Worm (Caenorhabditis elegans) whole organism, late embryonic: Measurements from ENCODE around the gene rfc-1.
A peak's percentile ranks its signal among the peaks of the same experiment; 100 is the strongest.

Source experiments
- C38D4.7 ChIP-seq: fragments of 200-800 bp; sonication (Bioruptor generic); optimal IDR thresholded peaks from 2 replicates; lab custom pipeline; 2018; ENCODE audit warnings: mild to moderate bottlenecking, missing genetic modification characterization, moderate library complexity, missing compliant biosample characterization
- K02D7.2 ChIP-seq: sonication (generic microtip); optimal IDR thresholded peaks from 2 replicates; lab custom pipeline; 2017; ENCODE audit warnings: mild to moderate bottlenecking, missing genetic modification characterization, missing compliant biosample characterization
- T23F11.4 ChIP-seq: fragments of 200-800 bp; sonication (Bioruptor generic); optimal IDR thresholded peaks from 2 replicates; lab custom pipeline; 2018; ENCODE audit warnings: mild to moderate bottlenecking, missing genetic modification characterization, missing compliant biosample characterization
- ahr-1 ChIP-seq: sonication (generic microtip); optimal IDR thresholded peaks from 2 replicates; lab custom pipeline; 2016; ENCODE audit warnings: missing genetic modification characterization, missing compliant biosample characterization
- ceh-19 ChIP-seq: fragments of 200-800 bp; sonication (Bioruptor generic); optimal IDR thresholded peaks from 2 replicates; lab custom pipeline; 2018; ENCODE audit warnings: mild to moderate bottlenecking, missing genetic modification characterization, missing compliant biosample characterization
- ceh-30 ChIP-seq: fragments of 150-350 bp; optimal IDR thresholded peaks from 2 replicates; lab custom pipeline; 2014; ENCODE audit warnings: missing biosample characterization, missing genetic modification characterization
- ceh-31 ChIP-seq: sonication (generic microtip); optimal IDR thresholded peaks from 2 replicates; lab custom pipeline; 2016; ENCODE audit warnings: missing genetic modification characterization, missing compliant biosample characterization
- ceh-34 ChIP-seq: sonication (generic microtip); optimal IDR thresholded peaks from 2 replicates; lab custom pipeline; 2016; ENCODE audit warnings: mild to moderate bottlenecking, missing genetic modification characterization, missing compliant biosample characterization
- ceh-45 ChIP-seq: fragments of 200-800 bp; sonication (Bioruptor generic); IDR thresholded peaks from 2 replicates; pipeline ENCODE4 v1.3.6; 2022; ENCODE audit warnings: missing genetic modification reagents, missing genetic modification characterization, missing compliant biosample characterization
- ceh-48 ChIP-seq: sonication (generic microtip); optimal IDR thresholded peaks from 2 replicates; lab custom pipeline; 2016; ENCODE audit warnings: missing genetic modification characterization, inconsistent platforms, missing compliant biosample characterization
- ceh-9 ChIP-seq: sonication (generic microtip); optimal IDR thresholded peaks from 2 replicates; lab custom pipeline; 2016; ENCODE audit warnings: mild to moderate bottlenecking, missing genetic modification characterization, inconsistent platforms, missing compliant biosample characterization
- che-1 ChIP-seq: sonication (generic microtip); optimal IDR thresholded peaks from 2 replicates; lab custom pipeline; 2016; ENCODE audit warnings: mild to moderate bottlenecking, missing genetic modification characterization, missing compliant biosample characterization
- dmd-4 ChIP-seq: sonication (generic microtip); optimal IDR thresholded peaks from 2 replicates; lab custom pipeline; 2016; ENCODE audit warnings: borderline replicate concordance, missing genetic modification characterization, missing compliant biosample characterization
- dve-1 ChIP-seq: sonication (generic microtip); optimal IDR thresholded peaks from 2 replicates; lab custom pipeline; 2017; ENCODE audit warnings: antibody characterized with exemption, mild to moderate bottlenecking, missing genetic modification characterization, missing compliant biosample characterization
- elt-4 ChIP-seq: sonication (generic microtip); optimal IDR thresholded peaks from 2 replicates; lab custom pipeline; 2016; ENCODE audit warnings: missing genetic modification characterization, missing compliant biosample characterization
- ets-4 ChIP-seq: sonication (generic microtip); optimal IDR thresholded peaks from 2 replicates; lab custom pipeline; 2016; ENCODE audit warnings: missing genetic modification characterization, missing compliant biosample characterization
- eyg-1 ChIP-seq: sonication (generic microtip); optimal IDR thresholded peaks from 2 replicates; lab custom pipeline; 2016; ENCODE audit warnings: missing genotype, missing genetic modification characterization, missing compliant biosample characterization
- fax-1 ChIP-seq: sonication (generic microtip); optimal IDR thresholded peaks from 2 replicates; lab custom pipeline; 2016; ENCODE audit warnings: missing genotype, missing genetic modification characterization, missing compliant biosample characterization
- gmeb-2 ChIP-seq: sonication (generic microtip); optimal IDR thresholded peaks from 2 replicates; lab custom pipeline; 2016; ENCODE audit warnings: missing genetic modification characterization, inconsistent platforms, missing compliant biosample characterization
- hlh-13 ChIP-seq: fragments of 200-800 bp; sonication (Bioruptor generic); optimal IDR thresholded peaks from 2 replicates; lab custom pipeline; 2018; ENCODE audit warnings: mild to moderate bottlenecking, missing genetic modification characterization, missing compliant biosample characterization
- hlh-30 ChIP-seq: sonication (generic microtip); optimal IDR thresholded peaks from 2 replicates; lab custom pipeline; 2017; ENCODE audit warnings: antibody characterized with exemption, missing genetic modification characterization, missing compliant biosample characterization; ENCODE audit not compliant: insufficient read depth
- hlh-8 ChIP-seq: sonication (generic microtip); optimal IDR thresholded peaks from 2 replicates; lab custom pipeline; 2016; ENCODE audit warnings: missing genotype, missing genetic modification characterization, missing compliant biosample characterization
- lim-6 ChIP-seq: sonication (generic microtip); optimal IDR thresholded peaks from 2 replicates; lab custom pipeline; 2016; ENCODE audit warnings: missing genetic modification characterization, missing compliant biosample characterization
- mec-3 ChIP-seq: sonication (generic microtip); optimal IDR thresholded peaks from 2 replicates; lab custom pipeline; 2016; ENCODE audit warnings: borderline replicate concordance, missing genetic modification characterization, missing compliant biosample characterization
- nfya-1 ChIP-seq: sonication (generic microtip); optimal IDR thresholded peaks from 2 replicates; lab custom pipeline; 2017; ENCODE audit warnings: missing genetic modification characterization, mild to moderate bottlenecking, missing compliant biosample characterization, antibody characterized with exemption, moderate library complexity
- nhr-11 ChIP-seq: fragments of 150-350 bp; optimal IDR thresholded peaks from 2 replicates; lab custom pipeline; 2014; ENCODE audit warnings: missing biosample characterization, missing genetic modification characterization
- pat-9 ChIP-seq: fragments of 200-800 bp; sonication (Bioruptor generic); optimal IDR thresholded peaks from 2 replicates; lab custom pipeline; 2018; ENCODE audit warnings: mild to moderate bottlenecking, missing genetic modification characterization, moderate library complexity, missing compliant biosample characterization
- pax-1 ChIP-seq: fragments of 150-350 bp; optimal IDR thresholded peaks from 2 replicates; lab custom pipeline; 2014; ENCODE audit warnings: missing biosample characterization, missing genetic modification characterization
- pha-2 ChIP-seq: sonication (generic microtip); optimal IDR thresholded peaks from 2 replicates; lab custom pipeline; 2017; ENCODE audit warnings: mild to moderate bottlenecking, missing genetic modification characterization, missing compliant biosample characterization
- pros-1 ChIP-seq: fragments of 150-350 bp; optimal IDR thresholded peaks from 2 replicates; lab custom pipeline; 2014; ENCODE audit warnings: missing biosample characterization, missing genetic modification reagents, missing genetic modification characterization
- sox-2 ChIP-seq: fragments of 200-800 bp; sonication (Bioruptor generic); IDR thresholded peaks from 2 replicates; pipeline ENCODE4 v1.3.6; 2022; ENCODE audit warnings: missing genetic modification reagents, missing genetic modification characterization, missing compliant biosample characterization
- sox-4 ChIP-seq: sonication (generic microtip); optimal IDR thresholded peaks from 2 replicates; lab custom pipeline; 2017; ENCODE audit warnings: mild to moderate bottlenecking, missing genetic modification characterization, inconsistent platforms, missing compliant biosample characterization
- syd-9 ChIP-seq: sonication (generic microtip); optimal IDR thresholded peaks from 2 replicates; lab custom pipeline; 2016; ENCODE audit warnings: mild to moderate bottlenecking, missing genetic modification characterization, moderate library complexity, missing compliant biosample characterization
- tbx-2 ChIP-seq: sonication (generic microtip); optimal IDR thresholded peaks from 2 replicates; lab custom pipeline; 2016; ENCODE audit warnings: missing genetic modification characterization, missing compliant biosample characterization
- unc-86 ChIP-seq: sonication (generic microtip); optimal IDR thresholded peaks from 2 replicates; lab custom pipeline; 2016; ENCODE audit warnings: missing genetic modification characterization, missing compliant biosample characterization
- ztf-16 ChIP-seq: sonication (generic microtip); optimal IDR thresholded peaks from 2 replicates; lab custom pipeline; 2017; ENCODE audit warnings: missing genetic modification characterization, missing compliant biosample characterization

The rfc-1 gene

DNA sequence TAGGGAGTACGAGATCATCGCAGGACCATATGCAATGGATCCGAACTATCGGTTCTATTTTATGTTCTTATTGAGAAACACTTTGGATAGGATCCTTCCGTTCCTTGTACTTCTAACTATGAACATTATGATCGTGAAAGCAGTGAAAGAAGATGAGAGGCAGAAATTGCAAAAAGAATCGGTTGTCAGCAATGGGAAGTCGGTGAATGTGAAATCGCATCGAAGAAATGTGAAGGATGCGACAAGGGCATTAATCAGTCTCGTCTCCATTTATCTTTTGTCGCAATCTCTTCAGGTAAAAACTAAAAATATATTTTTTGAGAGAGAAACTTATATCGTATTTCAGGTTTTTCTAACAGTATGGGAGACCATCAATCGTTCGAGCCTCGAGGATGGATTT, 37.1 kb upstream of the rfc-1 start:
- TF ChIP-seq hlh-13 (GFP tag; lab: Kevin White, UChicago): no peak
- no peak for TF ChIP-seq K02D7.2 (tag; lab: Kevin White, UChicago)
- no peak for TF ChIP-seq nfya-1 (tag; lab: Kevin White, UChicago)
- no peak for TF ChIP-seq ceh-19 (GFP tag; lab: Kevin White, UChicago)
- no peak for TF ChIP-seq lim-6 (tag; lab: Kevin White, UChicago)
- no peak for TF ChIP-seq ceh-30
- no peak for TF ChIP-seq fax-1 (tag; lab: Kevin White, UChicago)
- no peak for TF ChIP-seq syd-9 (tag; lab: Kevin White, UChicago)
- TF ChIP-seq ets-4 (tag; lab: Kevin White, UChicago): no peak
- TF ChIP-seq sox-4 (tag; lab: Kevin White, UChicago): no peak
- TF ChIP-seq tbx-2 (tag; lab: Kevin White, UChicago): no peak
- TF ChIP-seq eyg-1 (tag; lab: Kevin White, UChicago): no peak
- TF ChIP-seq unc-86 (tag; lab: Kevin White, UChicago): no peak
- TF ChIP-seq ceh-45 (GFP tag; lab: Robert Waterston, UW): no peak

DNA sequence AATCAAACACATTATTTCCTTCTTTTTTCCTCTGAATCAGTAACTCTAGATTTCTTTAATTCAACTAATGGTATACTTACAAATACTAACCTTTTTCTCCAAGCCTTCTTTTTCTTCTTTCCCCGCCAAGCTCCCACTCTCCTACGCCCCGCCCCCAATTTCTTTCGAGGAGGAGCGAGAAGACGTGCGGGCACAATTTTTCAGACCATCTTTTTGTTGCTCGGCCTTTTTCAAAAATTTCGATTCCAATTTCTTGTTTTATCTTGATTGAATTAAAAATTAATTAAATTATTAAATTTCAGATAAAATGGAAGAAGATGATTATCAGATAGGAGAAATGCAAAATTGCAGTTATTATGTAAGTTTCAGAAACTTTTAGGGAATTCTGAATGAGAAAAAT, 34.2 kb upstream of the rfc-1 start, which contains the start of gene C47E8.3:
Gene C47E8.3 (plus strand): TSS at position 301 of the 400 bp plus-strand sequence.
- TF ChIP-seq mec-3 (tag; lab: Kevin White, UChicago): no peak
- no peak for TF ChIP-seq ceh-48 (tag; lab: Kevin White, UChicago)
- no peak for TF ChIP-seq dve-1 (tag; lab: Kevin White, UChicago)
- TF ChIP-seq syd-9 (tag; lab: Kevin White, UChicago): no peak
- no peak for TF ChIP-seq T23F11.4 (GFP tag; lab: Kevin White, UChicago)
- no peak for TF ChIP-seq C38D4.7 (GFP tag; lab: Kevin White, UChicago)
- no peak for TF ChIP-seq sox-2 (GFP tag; lab: Robert Waterston, UW)
- TF ChIP-seq ahr-1 (tag; lab: Kevin White, UChicago): no peak
- no peak for TF ChIP-seq K02D7.2 (tag; lab: Kevin White, UChicago)
- no peak for TF ChIP-seq elt-4 (tag; lab: Kevin White, UChicago)
- TF ChIP-seq hlh-8: no peak
- no peak for TF ChIP-seq pros-1
- no peak for TF ChIP-seq ztf-16 (tag; lab: Kevin White, UChicago)
- TF ChIP-seq nhr-11: no peak
- no peak for TF ChIP-seq hlh-13 (GFP tag; lab: Kevin White, UChicago)
- TF ChIP-seq eyg-1 (tag; lab: Kevin White, UChicago): no peak

ce11 chrV:14678298-14678697, 32.5 kb upstream of the rfc-1 start:
- TF ChIP-seq nfya-1 (tag; lab: Kevin White, UChicago) (peak; percentile 81), ets-4 (tag; lab: Kevin White, UChicago) (no peak)

DNA sequence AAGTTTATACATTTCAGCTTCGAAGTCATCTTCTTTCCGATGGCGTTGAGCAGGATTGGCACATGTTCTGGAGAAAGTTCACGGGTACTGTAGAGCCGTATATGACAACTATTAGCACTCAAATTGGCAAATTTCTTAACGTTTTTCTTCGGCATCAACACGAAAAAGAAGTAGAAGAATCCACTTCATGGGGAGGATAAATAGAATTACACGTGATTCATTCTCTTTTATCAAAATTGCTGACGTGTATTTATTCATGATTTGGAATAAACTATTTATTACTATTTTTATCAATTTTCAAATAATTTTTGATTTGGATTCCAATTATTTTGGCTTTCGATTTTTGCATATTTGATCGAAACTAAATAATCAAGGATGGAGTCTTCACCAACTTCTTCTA, 19.9 kb upstream of the rfc-1 start, which contains the start of gene C47E8.1:
Gene C47E8.1 (plus strand): TSS at position 301 of the 400 bp plus-strand sequence.
- TF ChIP-seq dmd-4 (no peak), che-1 (tag; lab: Kevin White, UChicago) (no peak), ceh-48 (tag; lab: Kevin White, UChicago) (no peak), ceh-30 (no peak), pax-1 (tag; lab: Kevin White, UChicago) (no peak), K02D7.2 (tag; lab: Kevin White, UChicago) (no peak), ceh-9 (tag; lab: Kevin White, UChicago) (no peak), gmeb-2 (tag; lab: Kevin White, UChicago) (no peak), sox-4 (tag; lab: Kevin White, UChicago) (no peak), ceh-34 (tag; lab: Kevin White, UChicago) (no peak), ztf-16 (tag; lab: Kevin White, UChicago) (no peak), ceh-31 (tag; lab: Kevin White, UChicago) (no peak), tbx-2 (tag; lab: Kevin White, UChicago) (no peak), nhr-11 (no peak), pha-2 (no peak), pat-9 (tag; lab: Kevin White, UChicago) (no peak), hlh-30 (tag; lab: Kevin White, UChicago) (no peak), elt-4 (tag; lab: Kevin White, UChicago) (no peak)
- TF ChIP-seq, all 69 proteins: peak for 0
